Worm (Caenorhabditis elegans) whole organism, L2 larva: ENCODE results near the gene F54H12.4.

Experiments used
- C34F6.9 ChIP-seq: fragments of 150-350 bp; optimal IDR thresholded peaks from 2 replicates; lab custom pipeline; 2014; ENCODE audit warnings: missing biosample characterization, missing genetic modification characterization
- F13H6.1 ChIP-seq: sonication (generic microtip); optimal IDR thresholded peaks from 2 replicates; lab custom pipeline; 2016; ENCODE audit warnings: missing genetic modification characterization, missing compliant biosample characterization
- alr-1 ChIP-seq: fragments of 150-350 bp; optimal IDR thresholded peaks from 2 replicates; lab custom pipeline; 2014; ENCODE audit warnings: missing biosample characterization, missing genetic modification characterization
- ama-1 ChIP-seq: fragments of 150-350 bp; optimal IDR thresholded peaks from 2 replicates; lab custom pipeline; 2018; ENCODE audit warnings: inconsistent platforms
- ceh-16 ChIP-seq: fragments of 150-350 bp; optimal IDR thresholded peaks from 2 replicates; lab custom pipeline; 2014; ENCODE audit warnings: missing biosample characterization, missing genetic modification characterization
- crh-2 ChIP-seq: sonication (generic microtip); optimal IDR thresholded peaks from 2 replicates; lab custom pipeline; 2017; ENCODE audit warnings: missing biosample characterization, missing genetic modification characterization
- dmd-4 ChIP-seq: sonication (generic microtip); optimal IDR thresholded peaks from 2 replicates; lab custom pipeline; 2017; ENCODE audit warnings: missing biosample characterization, missing genetic modification characterization
- egl-27 ChIP-seq: sonication (generic microtip); optimal IDR thresholded peaks from 3 replicates; lab custom pipeline; 2017; ENCODE audit warnings: missing biosample characterization, missing genetic modification reagents, missing genetic modification characterization
- elt-1 ChIP-seq: fragments of 150-350 bp; optimal IDR thresholded peaks from 2 replicates; lab custom pipeline; 2014; ENCODE audit warnings: missing biosample characterization, missing genetic modification characterization
- elt-3 ChIP-seq: sonication (generic microtip); optimal IDR thresholded peaks from 2 replicates; lab custom pipeline; 2017; ENCODE audit warnings: missing biosample characterization, missing genetic modification characterization
- fos-1 ChIP-seq: fragments of 150-350 bp; optimal IDR thresholded peaks from 2 replicates; lab custom pipeline; 2014; ENCODE audit warnings: missing biosample characterization, missing genetic modification characterization
- gmeb-1 ChIP-seq: fragments of 150-350 bp; optimal IDR thresholded peaks from 2 replicates; lab custom pipeline; 2014; ENCODE audit warnings: missing biosample characterization, missing genetic modification characterization
- lin-11 ChIP-seq: fragments of 150-350 bp; sonication (generic microtip); optimal IDR thresholded peaks from 2 replicates; lab custom pipeline; 2014; ENCODE audit warnings: missing biosample characterization, missing genetic modification characterization, inconsistent platforms, mixed read lengths
- lin-13 ChIP-seq: fragments of 150-350 bp; optimal IDR thresholded peaks from 2 replicates; lab custom pipeline; 2014; ENCODE audit warnings: missing biosample characterization, missing genetic modification reagents, missing genetic modification characterization
- lin-39 ChIP-seq: fragments of 150-350 bp; optimal IDR thresholded peaks from 2 replicates; lab custom pipeline; 2014; ENCODE audit warnings: missing biosample characterization, missing genetic modification reagents, missing genetic modification characterization
- lsy-2 ChIP-seq, 2 experiments: fragments of 150-350 bp in 1 of 2; sonication (generic microtip) in 1 of 2; optimal IDR thresholded peaks; 2 replicates each; lab custom pipeline; 2014 to 2017; ENCODE audit warnings: missing biosample characterization in 2 of 2, missing genetic modification characterization in 2 of 2
- mab-5 ChIP-seq: fragments of 150-350 bp; optimal IDR thresholded peaks from 2 replicates; lab custom pipeline; 2014; ENCODE audit warnings: missing biosample characterization, missing genetic modification characterization
- nhr-10 ChIP-seq: sonication (generic microtip); optimal IDR thresholded peaks from 2 replicates; lab custom pipeline; 2017; ENCODE audit warnings: missing biosample characterization, missing genetic modification characterization
- nhr-11 ChIP-seq: fragments of 150-350 bp; optimal IDR thresholded peaks from 2 replicates; lab custom pipeline; 2014; ENCODE audit warnings: missing biosample characterization, missing genetic modification characterization
- nhr-12 ChIP-seq: fragments of 150-350 bp; optimal IDR thresholded peaks from 2 replicates; lab custom pipeline; 2014; ENCODE audit warnings: missing biosample characterization, missing genetic modification characterization
- nhr-129 ChIP-seq: fragments of 150-350 bp; optimal IDR thresholded peaks from 2 replicates; lab custom pipeline; 2014; ENCODE audit warnings: missing biosample characterization, missing genetic modification characterization
- nhr-23 ChIP-seq: fragments of 150-350 bp; optimal IDR thresholded peaks from 2 replicates; lab custom pipeline; 2014; ENCODE audit warnings: missing biosample characterization, missing genetic modification reagents, missing genetic modification characterization
- nhr-237 ChIP-seq: fragments of 150-350 bp; optimal IDR thresholded peaks from 2 replicates; lab custom pipeline; 2014; ENCODE audit warnings: missing biosample characterization, missing genetic modification characterization
- nhr-25 ChIP-seq: fragments of 150-350 bp; sonication (generic microtip); optimal IDR thresholded peaks from 3 replicates; lab custom pipeline; 2014; ENCODE audit warnings: missing biosample characterization, missing genetic modification characterization
- nhr-6 ChIP-seq: fragments of 150-350 bp; optimal IDR thresholded peaks from 2 replicates; lab custom pipeline; 2014; ENCODE audit warnings: missing biosample characterization, missing genetic modification characterization
- nhr-77 ChIP-seq: fragments of 150-350 bp; optimal IDR thresholded peaks from 2 replicates; lab custom pipeline; 2014; ENCODE audit warnings: missing biosample characterization, missing genetic modification characterization
- peb-1 ChIP-seq: fragments of 150-350 bp; optimal IDR thresholded peaks from 2 replicates; lab custom pipeline; 2014; ENCODE audit warnings: missing biosample characterization, missing genetic modification characterization
- sma-3 ChIP-seq: sonication (generic microtip); optimal IDR thresholded peaks from 2 replicates; lab custom pipeline; 2016; ENCODE audit warnings: missing genetic modification reagents, missing genetic modification characterization, missing compliant biosample characterization
- sma-9 ChIP-seq, 2 experiments: fragments of 150-350 bp in 1 of 2; sonication (generic microtip) in 1 of 2; optimal IDR thresholded peaks; 2 replicates each; lab custom pipeline; 2014 to 2016; ENCODE audit warnings: missing genetic modification characterization in 2 of 2, mild to moderate bottlenecking in 1 of 2, missing biosample characterization in 1 of 2, missing compliant biosample characterization in 1 of 2, missing genetic modification reagents in 1 of 2, moderate library complexity in 1 of 2
- snpc-4 ChIP-seq: fragments of 150-350 bp; optimal IDR thresholded peaks from 2 replicates; lab custom pipeline; 2014; ENCODE audit warnings: missing biosample characterization, missing genetic modification characterization
- unc-39 ChIP-seq: fragments of 150-350 bp; optimal IDR thresholded peaks from 2 replicates; lab custom pipeline; 2014; ENCODE audit warnings: missing biosample characterization, missing genetic modification characterization
- ztf-1 ChIP-seq: fragments of 200-800 bp; sonication (Bioruptor generic); conservative IDR thresholded peaks from 2 replicates; pipeline ENCODE4 v1.3.6; 2022; ENCODE audit warnings: missing genetic modification characterization, missing compliant biosample characterization
- ztf-11 ChIP-seq: sonication (generic microtip); optimal IDR thresholded peaks from 2 replicates; lab custom pipeline; 2017; ENCODE audit warnings: missing biosample characterization, missing genetic modification characterization
- ztf-4 ChIP-seq: fragments of 150-350 bp; optimal IDR thresholded peaks from 2 replicates; lab custom pipeline; 2014; ENCODE audit warnings: missing biosample characterization, missing genetic modification characterization

Gene F54H12.4

ce11 chrIII:7922207-7922606 is 40.3 kb downstream of the F54H12.4 start, which contains the start of gene C29E4.17:
TSS of gene C29E4.17 (plus strand) at chrIII:7922507.
- TF ChIP-seq egl-27 (tag; lab: Kevin White, UChicago) (no peak), elt-1 (tag; lab: Kevin White, UChicago) (no peak), fos-1 (no peak), ztf-4 (no peak), ztf-11 (tag; lab: Kevin White, UChicago) (no peak), elt-3 (no peak), ceh-16 (tag; lab: Kevin White, UChicago) (no peak), F13H6.1 (tag; lab: Kevin White, UChicago) (no peak), sma-9 (GFP tag; optimal IDR thresholded peaks at IDR 0.05; lab: Kevin White, UChicago) (no peak), sma-9 (tag; optimal IDR thresholded peaks at IDR 0.05; lab: Kevin White, UChicago) (no peak), alr-1 (tag; lab: Kevin White, UChicago) (no peak), lin-13 (GFP tag; lab: Kevin White, UChicago) (no peak), gmeb-1 (tag; lab: Kevin White, UChicago) (no peak), nhr-10 (tag; lab: Kevin White, UChicago) (no peak), nhr-6 (tag; lab: Kevin White, UChicago) (no peak), nhr-237 (tag; lab: Kevin White, UChicago) (no peak), ztf-1 (no peak), peb-1 (tag; lab: Kevin White, UChicago) (no peak), crh-2 (tag; lab: Kevin White, UChicago) (no peak)

- TF ChIP-seq nhr-10 (tag; lab: Kevin White, UChicago) (no peak), unc-39 (tag; lab: Kevin White, UChicago) (no peak), nhr-11 (tag; lab: Kevin White, UChicago) (no peak), mab-5 (tag; lab: Kevin White, UChicago) (no peak), lin-13 (GFP tag; lab: Kevin White, UChicago) (no peak), elt-1 (tag; lab: Kevin White, UChicago) (no peak), alr-1 (tag; lab: Kevin White, UChicago) (no peak), ceh-16 (tag; lab: Kevin White, UChicago) (no peak), lin-11 (tag; lab: Kevin White, UChicago) (no peak), ama-1 (no peak), nhr-12 (no peak), fos-1 (no peak), snpc-4 (tag; lab: Kevin White, UChicago) (no peak), sma-3 (GFP tag; lab: Kevin White, UChicago) (no peak), nhr-77 (tag; lab: Kevin White, UChicago) (no peak), dmd-4 (tag; lab: Kevin White, UChicago) (no peak), C34F6.9 (tag; lab: Kevin White, UChicago) (no peak)
Measured at ce11 chrIII:7919823-7920222, 42.7 kb downstream of the F54H12.4 start, which contains the start of gene C29E4.14. TSS of gene C29E4.14 (plus strand) at chrIII:7920123.

- no peak for TF ChIP-seq alr-1 (tag; lab: Kevin White, UChicago)
Measured at ce11 chrIII:7917667-7918066, 44.9 kb downstream of the F54H12.4 start, which contains the start of gene gly-3. TSS of gene gly-3 (minus strand) at chrIII:7917767.

- TF ChIP-seq peb-1 (tag; lab: Kevin White, UChicago) (no peak), crh-2 (tag; lab: Kevin White, UChicago) (no peak)
- TF ChIP-seq, all 48 proteins: peak for 0
Measured at ce11 chrIII:7913488-7913887, 49.1 kb downstream of the F54H12.4 start, which contains the start of gene ZK688.12. TSS of gene ZK688.12 (minus strand) at chrIII:7913588.

- TF ChIP-seq dmd-4 (tag; lab: Kevin White, UChicago) (no peak), nhr-25 (tag; lab: Kevin White, UChicago) (peak; percentile 56), nhr-129 (peak; percentile 57), sma-9 (GFP tag; optimal IDR thresholded peaks at IDR 0.05; lab: Kevin White, UChicago) (no peak), sma-9 (tag; optimal IDR thresholded peaks at IDR 0.05; lab: Kevin White, UChicago) (no peak), nhr-23 (no peak), fos-1 (peak; percentile 4), lsy-2 (tag; optimal IDR thresholded peaks at IDR 0.05; lab: Kevin White, UChicago) (peak in 1 of 2 experiments; percentile 38), C34F6.9 (tag; lab: Kevin White, UChicago) (peak; percentile 51), lin-39 (tag; lab: Kevin White, UChicago) (no peak), crh-2 (tag; lab: Kevin White, UChicago) (peak; percentile 13), nhr-237 (tag; lab: Kevin White, UChicago) (no peak)
Measured at ce11 chrIII:7911621-7912020, 50.9 kb downstream of the F54H12.4 start, which contains the start of gene ZK688.7. TSS of gene ZK688.7 (minus strand) at chrIII:7911634.
